Fruit fly (Drosophila melanogaster): ENCODE data around the gene CG14151.

CG14151 gene

dm6 chr3L:10637819-10638218 lies 9.5 kb upstream of the CG14151 start, which contains the start of gene Cnep1r2 (continued):
- TF ChIP-seq pfk (GFP tag; optimal IDR thresholded peaks at IDR 0.05) (peak; percentile 59), Jarid2 (GFP tag; optimal IDR thresholded peaks at IDR 0.05) (peak; percentile 77), aop (GFP tag; IDR thresholded peaks at IDR 0.05) (no peak; the same call in 1 of the 2 replicates), Sox100B (GFP tag; optimal IDR thresholded peaks at IDR 0.05) (peak; percentile 94), fru (optimal IDR thresholded peaks at IDR 0.05) (no peak), CG6654 (GFP tag; optimal IDR thresholded peaks at IDR 0.05) (peak; percentile 79), dmrt99B (tag; optimal IDR thresholded peaks at IDR 0.05) (peak; percentile 96), Usf (GFP tag; optimal IDR thresholded peaks at IDR 0.05) (peak; percentile 94), CG17568 (GFP tag; optimal IDR thresholded peaks at IDR 0.05) (peak; percentile 88), Lim3 (GFP tag; IDR thresholded peaks at IDR 0.05) (peak; percentile 72), E2f1 (GFP tag; IDR thresholded peaks at IDR 0.05) (peak; percentile 96), gcm2 (GFP tag; optimal IDR thresholded peaks at IDR 0.05) (no peak), CG10959 (GFP tag; IDR thresholded peaks at IDR 0.05) (peak; percentile 90), ssp (GFP tag; IDR thresholded peaks at IDR 0.05) (peak; percentile 92), CG11247 (GFP tag; IDR thresholded peaks at IDR 0.05) (peak; percentile 92), Elba2 (GFP tag; optimal IDR thresholded peaks at IDR 0.05) (peak; percentile 87), CG9817 (tag; optimal IDR thresholded peaks at IDR 0.05) (peak; percentile 98), CG1602 (GFP tag; optimal IDR thresholded peaks at IDR 0.05) (peak; percentile 96), ken (GFP tag; IDR thresholded peaks at IDR 0.05) (peak; percentile 95), nerfin-1 (tag; optimal IDR thresholded peaks at IDR 0.05) (peak; percentile 94), CoRest (tag; optimal IDR thresholded peaks at IDR 0.05) (peak; percentile 99), gsb (GFP tag; IDR thresholded peaks at IDR 0.05) (peak; percentile 87), CG9437 (GFP tag; optimal IDR thresholded peaks at IDR 0.05) (peak; percentile 93), HLH54F (GFP tag; optimal IDR thresholded peaks at IDR 0.05) (peak; percentile 81), HmgD (GFP tag; optimal IDR thresholded peaks at IDR 0.05) (no peak), C15 (GFP tag; IDR thresholded peaks at IDR 0.05) (peak; percentile 66; the same call in 2 of the 3 replicates), B-H2 (GFP tag; optimal IDR thresholded peaks at IDR 0.05) (peak; percentile 97), CG5245 (GFP tag; optimal IDR thresholded peaks at IDR 0.05) (peak; percentile 79), CG14050 (GFP tag; IDR thresholded peaks at IDR 0.05) (peak; percentile 91), CG31224 (GFP tag; IDR thresholded peaks at IDR 0.05) (peak; percentile 93), Myb (GFP tag; optimal IDR thresholded peaks at IDR 0.05) (peak; percentile 47), stwl (tag; optimal IDR thresholded peaks at IDR 0.05) (peak; percentile 93), unpg (GFP tag; optimal IDR thresholded peaks at IDR 0.05) (peak; percentile 97), Drgx (GFP tag; IDR thresholded peaks at IDR 0.05) (peak; percentile 92), CG9932 (GFP tag; IDR thresholded peaks at IDR 0.05) (peak; percentile 97), sens (GFP tag) (peak; percentile 90), exex (tag; optimal IDR thresholded peaks at IDR 0.05) (peak; percentile 84), Dfd (GFP tag; optimal IDR thresholded peaks at IDR 0.05) (no peak), hth (optimal IDR thresholded peaks at IDR 0.05) (no peak), CG8765 (GFP tag; IDR thresholded peaks at IDR 0.05) (peak; percentile 89), shn (GFP tag; optimal IDR thresholded peaks at IDR 0.05) (peak; percentile 59), fd3F (GFP tag; optimal IDR thresholded peaks at IDR 0.05) (peak; percentile 96), ato (GFP tag; IDR thresholded peaks at IDR 0.05; ENCODE audit: partially characterized antibody) (no peak), Antp (GFP tag; optimal IDR thresholded peaks at IDR 0.05) (peak; percentile 66), Doc2 (GFP tag; IDR thresholded peaks at IDR 0.05) (peak; percentile 62), YL-1 (GFP tag; optimal IDR thresholded peaks at IDR 0.05) (peak; percentile 95), ranshi (GFP tag; IDR thresholded peaks at IDR 0.05) (peak; percentile 94), CG17385 (GFP tag; optimal IDR thresholded peaks at IDR 0.05) (peak; percentile 93), pita (GFP tag; optimal IDR thresholded peaks at IDR 0.05) (no peak), Ada2b (GFP tag; IDR thresholded peaks at IDR 0.05) (peak; percentile 90), usp (GFP tag; optimal IDR thresholded peaks at IDR 0.05) (no peak), Pdp1 (GFP tag; optimal IDR thresholded peaks at IDR 0.05) (peak; percentile 67 to 71), zen2 (GFP tag; IDR thresholded peaks at IDR 0.05; ENCODE audit: partially characterized antibody) (no peak)
